Worm (Caenorhabditis elegans) whole organism, L2 larva: Measurements from ENCODE around the gene srd-30.

Source experiments
- C34F6.9 ChIP-seq: fragments of 150-350 bp; optimal IDR thresholded peaks from 2 replicates; lab custom pipeline; 2014; ENCODE audit warnings: missing biosample characterization, missing genetic modification characterization
- R02D3.7 ChIP-seq: fragments of 150-350 bp; optimal IDR thresholded peaks from 2 replicates; lab custom pipeline; 2014; ENCODE audit warnings: missing biosample characterization, missing genetic modification characterization
- Y55F3AM.14 ChIP-seq: fragments of 200-800 bp; sonication (Bioruptor generic); optimal IDR thresholded peaks from 2 replicates; lab custom pipeline; 2018; ENCODE audit warnings: mild to moderate bottlenecking, missing genetic modification characterization, missing compliant biosample characterization
- ZK546.5 ChIP-seq: sonication (generic microtip); optimal IDR thresholded peaks from 2 replicates; lab custom pipeline; 2017; ENCODE audit warnings: missing biosample characterization, missing genetic modification characterization
- alr-1 ChIP-seq: fragments of 150-350 bp; optimal IDR thresholded peaks from 2 replicates; lab custom pipeline; 2014; ENCODE audit warnings: missing biosample characterization, missing genetic modification characterization
- aly-2 ChIP-seq: fragments of 150-350 bp; optimal IDR thresholded peaks from 2 replicates; lab custom pipeline; 2014; ENCODE audit warnings: missing biosample characterization, missing genetic modification characterization
- ama-1 ChIP-seq: fragments of 150-350 bp; optimal IDR thresholded peaks from 2 replicates; lab custom pipeline; 2018; ENCODE audit warnings: inconsistent platforms
- blmp-1 ChIP-seq: sonication (generic microtip); optimal IDR thresholded peaks from 2 replicates; lab custom pipeline; 2017; ENCODE audit warnings: missing genetic modification characterization, mild to moderate bottlenecking, missing compliant biosample characterization, antibody characterized with exemption, moderate library complexity; ENCODE audit not compliant: insufficient read depth
- ceh-16 ChIP-seq: fragments of 150-350 bp; optimal IDR thresholded peaks from 2 replicates; lab custom pipeline; 2014; ENCODE audit warnings: missing biosample characterization, missing genetic modification characterization
- crh-2 ChIP-seq: sonication (generic microtip); optimal IDR thresholded peaks from 2 replicates; lab custom pipeline; 2017; ENCODE audit warnings: missing biosample characterization, missing genetic modification characterization
- dmd-4 ChIP-seq: sonication (generic microtip); optimal IDR thresholded peaks from 2 replicates; lab custom pipeline; 2017; ENCODE audit warnings: missing biosample characterization, missing genetic modification characterization
- egl-27 ChIP-seq: sonication (generic microtip); optimal IDR thresholded peaks from 3 replicates; lab custom pipeline; 2017; ENCODE audit warnings: missing biosample characterization, missing genetic modification reagents, missing genetic modification characterization
- elt-1 ChIP-seq: fragments of 150-350 bp; optimal IDR thresholded peaks from 2 replicates; lab custom pipeline; 2014; ENCODE audit warnings: missing biosample characterization, missing genetic modification characterization
- elt-3 ChIP-seq: sonication (generic microtip); optimal IDR thresholded peaks from 2 replicates; lab custom pipeline; 2017; ENCODE audit warnings: missing biosample characterization, missing genetic modification characterization
- fos-1 ChIP-seq: fragments of 150-350 bp; optimal IDR thresholded peaks from 2 replicates; lab custom pipeline; 2014; ENCODE audit warnings: missing biosample characterization, missing genetic modification characterization
- lin-11 ChIP-seq: fragments of 150-350 bp; sonication (generic microtip); optimal IDR thresholded peaks from 2 replicates; lab custom pipeline; 2014; ENCODE audit warnings: missing biosample characterization, missing genetic modification characterization, inconsistent platforms, mixed read lengths
- lin-13 ChIP-seq: fragments of 150-350 bp; optimal IDR thresholded peaks from 2 replicates; lab custom pipeline; 2014; ENCODE audit warnings: missing biosample characterization, missing genetic modification reagents, missing genetic modification characterization
- lin-39 ChIP-seq: fragments of 150-350 bp; optimal IDR thresholded peaks from 2 replicates; lab custom pipeline; 2014; ENCODE audit warnings: missing biosample characterization, missing genetic modification reagents, missing genetic modification characterization
- lsy-2 ChIP-seq, 2 experiments: fragments of 150-350 bp in 1 of 2; sonication (generic microtip) in 1 of 2; optimal IDR thresholded peaks; 2 replicates each; lab custom pipeline; 2014 to 2017; ENCODE audit warnings: missing biosample characterization in 2 of 2, missing genetic modification characterization in 2 of 2
- mbf-1 ChIP-seq: sonication (generic microtip); optimal IDR thresholded peaks from 2 replicates; lab custom pipeline; 2017; ENCODE audit warnings: missing biosample characterization, missing genetic modification characterization
- mdl-1 ChIP-seq, 2 experiments: fragments of 150-350 bp in 1 of 2; sonication (generic microtip) in 1 of 2; optimal IDR thresholded peaks; 2 replicates each; lab custom pipeline; 2017; ENCODE audit warnings: missing biosample characterization in 2 of 2, missing genetic modification characterization in 2 of 2
- nhr-11 ChIP-seq: fragments of 150-350 bp; optimal IDR thresholded peaks from 2 replicates; lab custom pipeline; 2014; ENCODE audit warnings: missing biosample characterization, missing genetic modification characterization
- nhr-23 ChIP-seq: fragments of 150-350 bp; optimal IDR thresholded peaks from 2 replicates; lab custom pipeline; 2014; ENCODE audit warnings: missing biosample characterization, missing genetic modification reagents, missing genetic modification characterization
- nhr-237 ChIP-seq: fragments of 150-350 bp; optimal IDR thresholded peaks from 2 replicates; lab custom pipeline; 2014; ENCODE audit warnings: missing biosample characterization, missing genetic modification characterization
- nhr-77 ChIP-seq: fragments of 150-350 bp; optimal IDR thresholded peaks from 2 replicates; lab custom pipeline; 2014; ENCODE audit warnings: missing biosample characterization, missing genetic modification characterization
- sem-4 ChIP-seq: fragments of 150-350 bp; optimal IDR thresholded peaks from 2 replicates; lab custom pipeline; 2014; ENCODE audit warnings: missing biosample characterization, missing genetic modification reagents, missing genetic modification characterization
- skn-1 ChIP-seq: sonication (generic microtip); optimal IDR thresholded peaks from 2 replicates; lab custom pipeline; 2017; ENCODE audit warnings: missing biosample characterization, missing genetic modification characterization
- sma-9 ChIP-seq, 2 experiments: fragments of 150-350 bp in 1 of 2; sonication (generic microtip) in 1 of 2; optimal IDR thresholded peaks; 2 replicates each; lab custom pipeline; 2014 to 2016; ENCODE audit warnings: missing genetic modification characterization in 2 of 2, mild to moderate bottlenecking in 1 of 2, missing biosample characterization in 1 of 2, missing compliant biosample characterization in 1 of 2, missing genetic modification reagents in 1 of 2, moderate library complexity in 1 of 2
- unc-55 ChIP-seq: fragments of 150-350 bp; sonication (generic microtip); optimal IDR thresholded peaks from 3 replicates; lab custom pipeline; 2014; ENCODE audit warnings: missing biosample characterization, missing genetic modification reagents, missing genetic modification characterization
- unc-62 ChIP-seq: fragments of 150-350 bp; optimal IDR thresholded peaks from 2 replicates; lab custom pipeline; 2014; ENCODE audit warnings: missing biosample characterization, missing genetic modification reagents, missing genetic modification characterization
- zag-1 ChIP-seq: fragments of 150-350 bp; optimal IDR thresholded peaks from 2 replicates; lab custom pipeline; 2014; ENCODE audit warnings: missing biosample characterization, missing genetic modification characterization
- ztf-1 ChIP-seq: fragments of 200-800 bp; sonication (Bioruptor generic); conservative IDR thresholded peaks from 2 replicates; pipeline ENCODE4 v1.3.6; 2022; ENCODE audit warnings: missing genetic modification characterization, missing compliant biosample characterization
- ztf-4 ChIP-seq: fragments of 150-350 bp; optimal IDR thresholded peaks from 2 replicates; lab custom pipeline; 2014; ENCODE audit warnings: missing biosample characterization, missing genetic modification characterization

Gene srd-30

ce11 chrV:7645454-7645853 is 15.8 kb downstream of the srd-30 start, which contains the start of gene str-47:
TSS of gene str-47 (plus strand) at chrV:7645754.
- no peak for TF ChIP-seq ZK546.5 (tag; lab: Kevin White, UChicago)
- TF ChIP-seq fos-1 (tag; lab: Kevin White, UChicago), result no peak
- TF ChIP-seq Y55F3AM.14 (GFP tag; lab: Kevin White, UChicago), result no peak
- no peak for TF ChIP-seq lin-39 (tag; lab: Kevin White, UChicago)
- TF ChIP-seq ztf-4 (tag; lab: Kevin White, UChicago), result no peak
- TF ChIP-seq lin-13, result no peak
- TF ChIP-seq R02D3.7 (tag; lab: Kevin White, UChicago), result no peak
- no peak for TF ChIP-seq skn-1 (tag; lab: Kevin White, UChicago)
- TF ChIP-seq mdl-1 (tag; optimal IDR thresholded peaks at IDR 0.05; lab: Kevin White, UChicago), result no peak
- TF ChIP-seq, all 48 proteins: peak for 0

- TF ChIP-seq dmd-4 (tag; lab: Kevin White, UChicago) (no peak), lin-13 (no peak), blmp-1 (no peak), ztf-1 (GFP tag; lab: Robert Waterston, UW) (no peak), egl-27 (no peak), ceh-16 (no peak), nhr-11 (tag; lab: Kevin White, UChicago) (no peak), nhr-237 (no peak), unc-62 (GFP tag; lab: Kevin White, UChicago) (no peak), Y55F3AM.14 (GFP tag; lab: Kevin White, UChicago) (no peak), elt-3 (tag; lab: Kevin White, UChicago) (no peak), skn-1 (tag; lab: Kevin White, UChicago) (no peak), fos-1 (tag; lab: Kevin White, UChicago) (no peak)
- TF ChIP-seq, all 48 proteins: peak for 0
Observed at ce11 chrV:7647147-7647546, 17.5 kb downstream of the srd-30 start.

ce11 chrV:7649963-7650362 is 20.4 kb downstream of the srd-30 start:
- TF ChIP-seq C34F6.9 (no peak), lin-13 (no peak)
- TF ChIP-seq, all 48 proteins: peak for 0

- TF ChIP-seq mdl-1 (tag; optimal IDR thresholded peaks at IDR 0.05; lab: Kevin White, UChicago), result no peak
- TF ChIP-seq egl-27, result no peak
- TF ChIP-seq nhr-23 (tag; lab: Kevin White, UChicago), result no peak
- no peak for TF ChIP-seq lin-11
- TF ChIP-seq nhr-77, result no peak
- no peak for TF ChIP-seq aly-2 (tag; lab: Kevin White, UChicago)
- TF ChIP-seq nhr-237, result no peak
- no peak for TF ChIP-seq blmp-1
- TF ChIP-seq lin-13, result no peak
- TF ChIP-seq sma-9 (GFP tag; optimal IDR thresholded peaks at IDR 0.05; lab: Kevin White, UChicago), result no peak
- no peak for TF ChIP-seq sma-9 (tag; optimal IDR thresholded peaks at IDR 0.05; lab: Kevin White, UChicago)
- TF ChIP-seq lin-39 (tag; lab: Kevin White, UChicago), result no peak
- TF ChIP-seq mbf-1 (tag; lab: Kevin White, UChicago), result no peak
- no peak for TF ChIP-seq lsy-2 (tag; optimal IDR thresholded peaks at IDR 0.05; lab: Kevin White, UChicago)
- no peak for TF ChIP-seq C34F6.9
- no peak for TF ChIP-seq elt-3 (tag; lab: Kevin White, UChicago)
- TF ChIP-seq crh-2 (tag; lab: Kevin White, UChicago), result no peak
- TF ChIP-seq fos-1 (tag; lab: Kevin White, UChicago), result no peak
- no peak for TF ChIP-seq R02D3.7 (tag; lab: Kevin White, UChicago)
- no peak for TF ChIP-seq unc-55 (GFP tag; lab: Kevin White, UChicago)
Observed at ce11 chrV:7651757-7652156, 22.2 kb downstream of the srd-30 start, which contains the start of gene srh-234. TSS of gene srh-234 (minus strand) at chrV:7651857.

- TF ChIP-seq R02D3.7 (tag; lab: Kevin White, UChicago) (no peak), Y55F3AM.14 (GFP tag; lab: Kevin White, UChicago) (no peak), ama-1 (lab: Kevin White, UChicago) (no peak), ztf-1 (GFP tag; lab: Robert Waterston, UW) (no peak), sem-4 (no peak), alr-1 (tag; lab: Kevin White, UChicago) (no peak), zag-1 (no peak), sma-9 (GFP tag; optimal IDR thresholded peaks at IDR 0.05; lab: Kevin White, UChicago) (no peak), sma-9 (tag; optimal IDR thresholded peaks at IDR 0.05; lab: Kevin White, UChicago) (no peak), skn-1 (tag; lab: Kevin White, UChicago) (no peak), ceh-16 (no peak), blmp-1 (no peak), fos-1 (tag; lab: Kevin White, UChicago) (no peak), lin-13 (no peak), nhr-23 (tag; lab: Kevin White, UChicago) (no peak), mdl-1 (tag; optimal IDR thresholded peaks at IDR 0.05; lab: Kevin White, UChicago) (no peak), ZK546.5 (tag; lab: Kevin White, UChicago) (no peak), crh-2 (tag; lab: Kevin White, UChicago) (no peak), elt-3 (tag; lab: Kevin White, UChicago) (no peak), elt-1 (tag; lab: Kevin White, UChicago) (no peak)
Observed at ce11 chrV:7653567-7653966, 24.0 kb downstream of the srd-30 start, which contains the start of gene srh-200. TSS of gene srh-200 (minus strand) at chrV:7653667.
